Fruit fly (Drosophila melanogaster) whole organism, embryonic: ENCODE measurements around the gene SLC5A11.

Experiments
- CG11456 ChIP-seq: fragments of 200-800 bp; sonication (Bioruptor generic); IDR thresholded peaks from 3 replicates; pipeline ENCODE4 v1.3.6; 2022; ENCODE audit warnings: missing biosample characterization, missing genetic modification characterization
- CG12744 ChIP-seq: fragments of 200-800 bp; sonication (Bioruptor generic); optimal IDR thresholded peaks from 2 replicates; lab custom pipeline; 2016; ENCODE audit warnings: missing biosample characterization, missing genetic modification characterization
- CG13296 ChIP-seq: fragments of 200-800 bp; sonication (Bioruptor generic); optimal IDR thresholded peaks from 3 replicates; lab custom pipeline; 2018; ENCODE audit warnings: missing biosample characterization, mild to moderate bottlenecking, missing genetic modification characterization
- CG13424 ChIP-seq: fragments of 200-800 bp; sonication (Bioruptor generic); optimal IDR thresholded peaks from 2 replicates; lab custom pipeline; 2019; ENCODE audit warnings: missing biosample characterization, mild to moderate bottlenecking, missing genetic modification characterization, moderate library complexity
- CG13775 ChIP-seq: fragments of 200-800 bp; sonication (Bioruptor generic); optimal IDR thresholded peaks from 3 replicates; lab custom pipeline; 2017; ENCODE audit warnings: missing biosample characterization, mild to moderate bottlenecking, missing genetic modification characterization
- CG16813 ChIP-seq: fragments of 200-800 bp; sonication (Bioruptor generic); IDR thresholded peaks from 3 replicates; pipeline ENCODE4 v1.3.6; 2022; ENCODE audit warnings: missing biosample characterization, missing genetic modification characterization; ENCODE audit not compliant: partially characterized antibody
- CG17612 ChIP-seq: fragments of 200-800 bp; sonication (Bioruptor generic); IDR thresholded peaks from 2 replicates; pipeline ENCODE4 v1.3.6; 2022; ENCODE audit warnings: missing biosample characterization, missing genetic modification characterization
- CG2116 ChIP-seq: fragments of 200-800 bp; sonication (Bioruptor generic); optimal IDR thresholded peaks from 3 replicates; lab custom pipeline; 2018; ENCODE audit warnings: missing biosample characterization, mild to moderate bottlenecking, missing genetic modification characterization
- CG2120 ChIP-seq: fragments of 200-800 bp; sonication (Bioruptor generic); optimal IDR thresholded peaks from 3 replicates; lab custom pipeline; 2016; ENCODE audit warnings: missing biosample characterization, missing genetic modification characterization
- CG3281 ChIP-seq: fragments of 200-800 bp; sonication (Bioruptor generic); optimal IDR thresholded peaks from 3 replicates; lab custom pipeline; 2017; ENCODE audit warnings: missing biosample characterization, mild to moderate bottlenecking, missing genetic modification characterization
- CG34376 ChIP-seq: fragments of 200-800 bp; sonication (Bioruptor generic); optimal IDR thresholded peaks from 2 replicates; lab custom pipeline; 2018; ENCODE audit warnings: missing biosample characterization, mild to moderate bottlenecking, missing genetic modification characterization
- CG6791 ChIP-seq: fragments of 200-800 bp; sonication (Bioruptor generic); IDR thresholded peaks from 3 replicates; pipeline ENCODE4 v1.3.6; 2022; ENCODE audit warnings: missing biosample characterization, missing genetic modification characterization; ENCODE audit not compliant: partially characterized antibody
- CG7786 ChIP-seq: fragments of 200-800 bp; sonication (Bioruptor generic); optimal IDR thresholded peaks from 2 replicates; lab custom pipeline; 2016; ENCODE audit warnings: missing biosample characterization, missing genetic modification characterization
- CG7963 ChIP-seq: fragments of 200-800 bp; sonication (Bioruptor generic); IDR thresholded peaks from 3 replicates; pipeline ENCODE4 v1.3.6; 2022; ENCODE audit warnings: missing biosample characterization, missing genetic modification characterization; ENCODE audit not compliant: partially characterized antibody
- CG8089 ChIP-seq: fragments of 200-800 bp; sonication (Bioruptor generic); optimal IDR thresholded peaks from 3 replicates; lab custom pipeline; 2016; ENCODE audit warnings: missing biosample characterization, missing genetic modification characterization
- CG9932 ChIP-seq: fragments of 200-800 bp; sonication (Bioruptor generic); IDR thresholded peaks from 2 replicates; pipeline ENCODE4 v1.3.6; 2022; ENCODE audit warnings: missing biosample characterization, missing genetic modification characterization
- Dip3 ChIP-seq: fragments of 200-800 bp; sonication (Bioruptor generic); optimal IDR thresholded peaks from 3 replicates; lab custom pipeline; 2016; ENCODE audit warnings: missing biosample characterization, missing genetic modification characterization
- Doc3 ChIP-seq: fragments of 200-800 bp; sonication (Bioruptor generic); IDR thresholded peaks from 3 replicates; pipeline ENCODE4 v1.3.6; 2022; ENCODE audit warnings: missing biosample characterization, missing genetic modification characterization; ENCODE audit not compliant: partially characterized antibody
- E2f1 ChIP-seq: fragments of 200-800 bp; sonication (Bioruptor generic); IDR thresholded peaks from 2 replicates; pipeline ENCODE4 v1.3.6; 2022; ENCODE audit warnings: missing biosample characterization, missing genetic modification characterization
- Ets65A ChIP-seq: fragments of 200-800 bp; sonication (Bioruptor generic); peaks from one replicate; lab custom pipeline; 2016; ENCODE audit warnings: missing biosample characterization, missing genetic modification characterization
- HLH4C ChIP-seq: fragments of 200-800 bp; sonication (Bioruptor generic); IDR thresholded peaks from 3 replicates; pipeline ENCODE4 v1.3.6; 2022; ENCODE audit warnings: missing biosample characterization, missing genetic modification characterization; ENCODE audit not compliant: partially characterized antibody
- Hr3 ChIP-seq: fragments of 200-800 bp; sonication (Bioruptor generic); optimal IDR thresholded peaks from 3 replicates; lab custom pipeline; 2016; ENCODE audit warnings: missing biosample characterization, missing genetic modification characterization
- Max ChIP-seq: fragments of 200-800 bp; sonication (Bioruptor generic); optimal IDR thresholded peaks from 2 replicates; lab custom pipeline; 2016; ENCODE audit warnings: missing biosample characterization, mild to moderate bottlenecking, missing genetic modification characterization
- Meics ChIP-seq: fragments of 200-800 bp; sonication (Bioruptor generic); optimal IDR thresholded peaks from 2 replicates; lab custom pipeline; 2017; ENCODE audit warnings: missing biosample characterization, mild to moderate bottlenecking, missing genetic modification characterization
- Myb ChIP-seq: fragments of 200-800 bp; sonication (Bioruptor generic); optimal IDR thresholded peaks from 2 replicates; lab custom pipeline; 2016; ENCODE audit warnings: missing biosample characterization, missing genetic modification characterization
- NC2β ChIP-seq: fragments of 200-800 bp; sonication (Bioruptor generic); optimal IDR thresholded peaks from 2 replicates; lab custom pipeline; 2016; ENCODE audit warnings: missing biosample characterization, missing genetic modification characterization
- Oli ChIP-seq: fragments of 200-800 bp; sonication (Bioruptor generic); optimal IDR thresholded peaks from 2 replicates; lab custom pipeline; 2018; ENCODE audit warnings: missing biosample characterization, mild to moderate bottlenecking, missing genetic modification characterization, moderate library complexity
- Rfx ChIP-seq: fragments of 200-800 bp; sonication (Bioruptor generic); IDR thresholded peaks from 2 replicates; pipeline ENCODE4 v1.3.6; 2022; ENCODE audit warnings: missing biosample characterization, missing genetic modification characterization
- Scr ChIP-seq: fragments of 200-800 bp; sonication (Bioruptor generic); IDR thresholded peaks from 2 replicates; pipeline ENCODE4 v1.3.6; 2022; ENCODE audit warnings: missing biosample characterization, missing genetic modification characterization; ENCODE audit not compliant: partially characterized antibody
- abd-A ChIP-seq: fragments of 200-800 bp; sonication (Bioruptor generic); optimal IDR thresholded peaks from 3 replicates; lab custom pipeline; 2019; ENCODE audit warnings: missing biosample characterization, mild to moderate bottlenecking, missing genetic modification characterization, moderate library complexity
- cad ChIP-seq: fragments of >200 bp; optimal IDR thresholded peaks from 2 replicates; lab custom pipeline; 2017; ENCODE audit warnings: missing biosample characterization, missing genetic modification characterization
- gce ChIP-seq: fragments of 200-800 bp; sonication (Bioruptor generic); IDR thresholded peaks from 3 replicates; pipeline ENCODE4 v1.3.6; 2022; ENCODE audit warnings: missing biosample characterization, missing genetic modification characterization
- grau ChIP-seq: fragments of 200-800 bp; optimal IDR thresholded peaks from 3 replicates; lab custom pipeline; 2019; ENCODE audit warnings: missing biosample characterization, mild to moderate bottlenecking, missing genetic modification characterization, moderate library complexity
- klu ChIP-seq: fragments of 200-800 bp; sonication (Bioruptor generic); IDR thresholded peaks from 2 replicates; pipeline ENCODE4 v1.3.6; 2022; ENCODE audit warnings: missing biosample characterization, missing genetic modification characterization
- lab ChIP-seq: fragments of 200-800 bp; sonication (Bioruptor generic); optimal IDR thresholded peaks from 3 replicates; lab custom pipeline; 2017; ENCODE audit warnings: missing biosample characterization, missing genetic modification characterization, mild to moderate bottlenecking, moderate library complexity, missing genetic modification reagents
- nau ChIP-seq: fragments of 200-800 bp; sonication (Bioruptor generic); optimal IDR thresholded peaks from 3 replicates; lab custom pipeline; 2017; ENCODE audit warnings: missing biosample characterization, mild to moderate bottlenecking, missing genetic modification characterization, missing genetic modification reagents
- oc ChIP-seq: fragments of 200-800 bp; sonication (Bioruptor generic); optimal IDR thresholded peaks from 2 replicates; lab custom pipeline; 2018; ENCODE audit warnings: missing biosample characterization, mild to moderate bottlenecking, missing genetic modification characterization, moderate library complexity
- pho ChIP-seq: fragments of 200-800 bp; sonication (Bioruptor generic); optimal IDR thresholded peaks from 2 replicates; lab custom pipeline; 2016; ENCODE audit warnings: missing biosample characterization, missing genetic modification characterization
- pita ChIP-seq: fragments of 200-800 bp; sonication (Bioruptor generic); optimal IDR thresholded peaks from 2 replicates; lab custom pipeline; 2017; ENCODE audit warnings: missing biosample characterization, mild to moderate bottlenecking, missing genetic modification characterization
- pros ChIP-seq: fragments of 200-800 bp; sonication (Bioruptor generic); optimal IDR thresholded peaks from 3 replicates; lab custom pipeline; 2019; ENCODE audit warnings: missing biosample characterization, mild to moderate bottlenecking, missing genetic modification characterization, moderate library complexity
- psq ChIP-seq: fragments of 200-800 bp; sonication (Bioruptor generic); optimal IDR thresholded peaks from 2 replicates; lab custom pipeline; 2017; ENCODE audit warnings: missing biosample characterization, missing genetic modification characterization
- pzg ChIP-seq: fragments of 200-800 bp; sonication (Bioruptor generic); optimal IDR thresholded peaks from 3 replicates; lab custom pipeline; 2018; ENCODE audit warnings: missing biosample characterization, mild to moderate bottlenecking, missing genetic modification characterization, moderate library complexity
- ro ChIP-seq: fragments of 200-800 bp; sonication (Bioruptor generic); IDR thresholded peaks from 2 replicates; pipeline ENCODE4 v1.3.6; 2022; ENCODE audit warnings: missing biosample characterization, missing genetic modification characterization
- row ChIP-seq: fragments of 200-800 bp; sonication (Bioruptor generic); IDR thresholded peaks from 3 replicates; pipeline ENCODE4 v1.3.6; 2022; ENCODE audit warnings: missing biosample characterization, missing genetic modification characterization
- schlank ChIP-seq: fragments of 200-800 bp; sonication (Bioruptor generic); optimal IDR thresholded peaks from 2 replicates; lab custom pipeline; 2018; ENCODE audit warnings: missing biosample characterization, mild to moderate bottlenecking, missing genetic modification characterization
- slp2 ChIP-seq: fragments of 200-800 bp; sonication (Bioruptor generic); optimal IDR thresholded peaks from 2 replicates; lab custom pipeline; 2016; ENCODE audit warnings: missing biosample characterization, missing genetic modification characterization
- sob ChIP-seq: fragments of 200-800 bp; sonication (Bioruptor generic); IDR thresholded peaks from 2 replicates; pipeline ENCODE4 v1.3.6; 2022; ENCODE audit warnings: missing biosample characterization, missing genetic modification characterization
- stwl ChIP-seq: fragments of 200-800 bp; sonication (Bioruptor generic); optimal IDR thresholded peaks from 3 replicates; lab custom pipeline; 2018; ENCODE audit warnings: missing biosample characterization, mild to moderate bottlenecking, missing genetic modification characterization, moderate library complexity
- sug ChIP-seq: fragments of 200-800 bp; optimal IDR thresholded peaks from 2 replicates; lab custom pipeline; 2019; ENCODE audit warnings: missing biosample characterization, mild to moderate bottlenecking, missing genetic modification characterization, moderate library complexity
- trem ChIP-seq: fragments of 200-800 bp; optimal IDR thresholded peaks from 3 replicates; lab custom pipeline; 2019; ENCODE audit warnings: missing biosample characterization, mild to moderate bottlenecking, missing genetic modification characterization, moderate library complexity
- trh ChIP-seq: fragments of 200-800 bp; sonication (Bioruptor generic); optimal IDR thresholded peaks from 2 replicates; lab custom pipeline; 2016; ENCODE audit warnings: missing biosample characterization, missing genetic modification characterization

The SLC5A11 gene

dm6 chr2L:8159498-8159897, 45.4 kb downstream of the SLC5A11 start, which contains the start of the genes PAPLA1 and Rbsn-5 (continued):
- TF ChIP-seq Doc3 (GFP tag; lab: Robert Waterston, UW), result no peak
- peak; percentile 90 for TF ChIP-seq E2f1 (GFP tag; lab: Robert Waterston, UW)
- peak; percentile 78 for TF ChIP-seq nau (GFP tag; lab: Kevin White, UChicago)
- TF ChIP-seq pita (GFP tag; lab: Kevin White, UChicago), result no peak
- peak; percentile 97 for TF ChIP-seq abd-A (tag; lab: Kevin White, UChicago)
- TF ChIP-seq oc (tag; lab: Kevin White, UChicago), result peak; percentile 98
- peak; percentile 81 for TF ChIP-seq trh (GFP tag; lab: Kevin White, UChicago)
- peak; percentile 74; the same call in 2 of the 3 replicates for TF ChIP-seq gce (GFP tag; lab: Robert Waterston, UW)
- peak; percentile 93 for TF ChIP-seq CG13296 (GFP tag; lab: Kevin White, UChicago)
- TF ChIP-seq sob, result peak; percentile 93
- peak; percentile 95 for TF ChIP-seq Hr3 (GFP tag; lab: Kevin White, UChicago)
- TF ChIP-seq CG9932 (GFP tag; lab: Robert Waterston, UW), result peak; percentile 95
- peak; percentile 98 for TF ChIP-seq CG2120
- peak; percentile 96 for TF ChIP-seq Rfx (GFP tag; lab: Robert Waterston, UW)
- peak; percentile 93 for TF ChIP-seq CG8089 (GFP tag; lab: Kevin White, UChicago)
- peak; percentile 94 for TF ChIP-seq sug (tag; lab: Kevin White, UChicago)
- TF ChIP-seq pros (GFP tag; lab: Kevin White, UChicago), result peak; percentile 27
- peak; percentile 92 for TF ChIP-seq CG11456 (GFP tag; lab: Robert Waterston, UW)
- TF ChIP-seq CG6791, result no peak
- TF ChIP-seq klu, result peak; percentile 86
- TF ChIP-seq grau (tag; lab: Kevin White, UChicago), result peak; percentile 91
- peak; percentile 97 for TF ChIP-seq row (GFP tag; lab: Robert Waterston, UW)
- TF ChIP-seq psq (GFP tag; lab: Kevin White, UChicago), result peak; percentile 74
- TF ChIP-seq Max (GFP tag; lab: Kevin White, UChicago), result peak; percentile 96
- peak; percentile 71 for TF ChIP-seq ro (GFP tag; lab: Robert Waterston, UW)
- peak; percentile 90 for TF ChIP-seq Oli (tag; lab: Kevin White, UChicago)
- TF ChIP-seq Meics (GFP tag; lab: Kevin White, UChicago), result peak; percentile 91
- peak; percentile 95 for TF ChIP-seq CG34376 (GFP tag; lab: Kevin White, UChicago)
- no peak for TF ChIP-seq CG16813
- TF ChIP-seq Ets65A (GFP tag; lab: Kevin White, UChicago), result peak; percentile 100
- TF ChIP-seq slp2, result peak; percentile 92
- TF ChIP-seq pho (GFP tag; lab: Kevin White, UChicago), result peak; percentile 96
- peak; percentile 89 for TF ChIP-seq CG12744
- TF ChIP-seq NC2β (GFP tag; lab: Kevin White, UChicago), result peak; percentile 94
- peak; percentile 96 for TF ChIP-seq CG13424 (tag; lab: Kevin White, UChicago)
- peak; percentile 82 for TF ChIP-seq pzg (GFP tag; lab: Kevin White, UChicago)
- TF ChIP-seq lab (GFP tag; lab: Kevin White, UChicago), result peak; percentile 95
- peak; percentile 85 for TF ChIP-seq Myb
- TF ChIP-seq CG13775 (GFP tag; lab: Kevin White, UChicago), result peak; percentile 92
- TF ChIP-seq CG7786 (GFP tag; lab: Kevin White, UChicago), result peak; percentile 93
- TF ChIP-seq Scr (GFP tag; lab: Robert Waterston, UW), result 0 out of 2 replicates have a peak, but pooled peaks have one; percentile 21
- peak; percentile 65 for TF ChIP-seq stwl (tag; lab: Kevin White, UChicago)
- peak; percentile 87 for TF ChIP-seq schlank (tag; lab: Kevin White, UChicago)
- peak; percentile 88 for TF ChIP-seq CG17612 (GFP tag; lab: Robert Waterston, UW)
- TF ChIP-seq CG2116 (GFP tag; lab: Kevin White, UChicago), result peak; percentile 68
- TF ChIP-seq Dip3 (GFP tag; lab: Kevin White, UChicago), result peak; percentile 97
- TF ChIP-seq CG3281 (GFP tag; lab: Kevin White, UChicago), result peak; percentile 93
- TF ChIP-seq CG7963 (GFP tag; lab: Robert Waterston, UW), result no peak
- no peak for TF ChIP-seq cad (GFP tag; lab: Kevin White, UChicago)
- TF ChIP-seq trem, result peak; percentile 84
- no peak for TF ChIP-seq HLH4C (GFP tag; lab: Robert Waterston, UW)
